Fruit fly (Drosophila melanogaster) whole organism, embryonic: Measurements from ENCODE around the gene CG11698.

Experiments
- Bteb2 ChIP-seq: fragments of 200-800 bp; sonication (Bioruptor generic); optimal IDR thresholded peaks from 2 replicates; lab custom pipeline; 2016; ENCODE audit warnings: missing biosample characterization, missing genetic modification characterization
- C15 ChIP-seq: fragments of 200-800 bp; sonication (Bioruptor generic); IDR thresholded peaks from 3 replicates; pipeline ENCODE4 v1.3.6; 2022; ENCODE audit warnings: missing biosample characterization, missing genetic modification characterization
- CG10209 ChIP-seq: fragments of 200-800 bp; sonication (Bioruptor generic); optimal IDR thresholded peaks from 3 replicates; lab custom pipeline; 2017; ENCODE audit warnings: missing biosample characterization, mild to moderate bottlenecking, missing genetic modification characterization, missing genetic modification reagents
- CG10654 ChIP-seq: fragments of 200-800 bp; sonication (Bioruptor generic); optimal IDR thresholded peaks from 2 replicates; lab custom pipeline; 2016; ENCODE audit warnings: missing biosample characterization, missing genetic modification characterization
- CG11560 ChIP-seq: fragments of 200-800 bp; sonication (Bioruptor generic); IDR thresholded peaks from 3 replicates; pipeline ENCODE4 v1.3.6; 2022; ENCODE audit warnings: missing biosample characterization, missing genetic modification characterization
- CG14710 ChIP-seq: fragments of 200-800 bp; sonication (Bioruptor generic); optimal IDR thresholded peaks from 3 replicates; lab custom pipeline; 2019; ENCODE audit warnings: missing biosample characterization, mild to moderate bottlenecking, missing genetic modification characterization, moderate library complexity
- CG17359 ChIP-seq: fragments of 200-800 bp; sonication (Bioruptor generic); optimal IDR thresholded peaks from 3 replicates; lab custom pipeline; 2018; ENCODE audit warnings: missing biosample characterization, mild to moderate bottlenecking, missing genetic modification characterization, moderate library complexity
- CG17385 ChIP-seq: fragments of 200-800 bp; sonication (Bioruptor generic); optimal IDR thresholded peaks from 3 replicates; lab custom pipeline; 2018; ENCODE audit warnings: missing biosample characterization, mild to moderate bottlenecking, missing genetic modification characterization
- CG18011 ChIP-seq: fragments of 200-800 bp; sonication (Bioruptor generic); optimal IDR thresholded peaks from 2 replicates; lab custom pipeline; 2017; ENCODE audit warnings: missing biosample characterization, missing genetic modification characterization, mild to moderate bottlenecking, moderate library complexity, missing genotype
- CG18262 ChIP-seq: fragments of 200-800 bp; optimal IDR thresholded peaks from 3 replicates; lab custom pipeline; 2019; ENCODE audit warnings: missing biosample characterization, mild to moderate bottlenecking, missing genetic modification characterization, moderate library complexity
- CG2129 ChIP-seq: fragments of 200-800 bp; sonication (Bioruptor generic); IDR thresholded peaks from 2 replicates; pipeline ENCODE4 v1.3.6; 2022; ENCODE audit warnings: missing biosample characterization, missing genetic modification characterization; ENCODE audit not compliant: partially characterized antibody
- CG4282 ChIP-seq: fragments of 200-800 bp; sonication (Bioruptor generic); optimal IDR thresholded peaks from 2 replicates; lab custom pipeline; 2016; ENCODE audit warnings: missing biosample characterization, missing genetic modification characterization
- CG4328 ChIP-seq: fragments of 200-800 bp; sonication (Bioruptor generic); optimal IDR thresholded peaks from 3 replicates; lab custom pipeline; 2017; ENCODE audit warnings: missing biosample characterization, missing genetic modification reagents, missing genetic modification characterization
- CG6683 ChIP-seq: fragments of 200-800 bp; sonication (Bioruptor generic); optimal IDR thresholded peaks from 2 replicates; lab custom pipeline; 2017; ENCODE audit warnings: missing biosample characterization, mild to moderate bottlenecking, missing genetic modification characterization, missing genetic modification reagents
- CG6854 ChIP-seq: fragments of 200-800 bp; sonication (Bioruptor generic); optimal IDR thresholded peaks from 3 replicates; lab custom pipeline; 2017; ENCODE audit warnings: missing biosample characterization, mild to moderate bottlenecking, missing genetic modification characterization
- CG7271 ChIP-seq: fragments of 200-800 bp; sonication (Bioruptor generic); optimal IDR thresholded peaks from 2 replicates; lab custom pipeline; 2018; ENCODE audit warnings: missing biosample characterization, mild to moderate bottlenecking, missing genetic modification characterization, moderate library complexity
- CG7963 ChIP-seq: fragments of 200-800 bp; sonication (Bioruptor generic); IDR thresholded peaks from 3 replicates; pipeline ENCODE4 v1.3.6; 2022; ENCODE audit warnings: missing biosample characterization, missing genetic modification characterization; ENCODE audit not compliant: partially characterized antibody
- CG8290 ChIP-seq, 3 experiments: fragments of 200-800 bp; sonication (Bioruptor generic); optimal IDR thresholded peaks; 2 replicates each; lab custom pipeline; 2016 to 2019; ENCODE audit warnings: missing biosample characterization in 3 of 3, missing genetic modification characterization in 3 of 3, mild to moderate bottlenecking in 2 of 3, moderate library complexity in 1 of 3
- CG8359 ChIP-seq: fragments of 200-800 bp; sonication (Bioruptor generic); optimal IDR thresholded peaks from 2 replicates; lab custom pipeline; 2017; ENCODE audit warnings: missing biosample characterization, mild to moderate bottlenecking, missing genetic modification characterization, borderline replicate concordance
- CG8478 ChIP-seq: fragments of >200 bp; optimal IDR thresholded peaks from 2 replicates; lab custom pipeline; 2018
- CoRest ChIP-seq: fragments of 200-800 bp; sonication (Bioruptor generic); optimal IDR thresholded peaks from 3 replicates; lab custom pipeline; 2018; ENCODE audit warnings: missing biosample characterization, mild to moderate bottlenecking, missing genetic modification characterization, moderate library complexity
- Fer3 ChIP-seq: fragments of 200-800 bp; sonication (Bioruptor generic); optimal IDR thresholded peaks from 2 replicates; lab custom pipeline; 2018; ENCODE audit warnings: missing biosample characterization, mild to moderate bottlenecking, missing genetic modification characterization, moderate library complexity
- Hr39 ChIP-seq: fragments of >200 bp; optimal IDR thresholded peaks from 2 replicates; lab custom pipeline; 2017
- Hsf ChIP-seq: fragments of 200-800 bp; sonication (Bioruptor generic); optimal IDR thresholded peaks from 3 replicates; lab custom pipeline; 2016; ENCODE audit warnings: missing biosample characterization, missing genetic modification characterization
- Lhr ChIP-seq: fragments of 200-800 bp; sonication (Bioruptor generic); optimal IDR thresholded peaks from 3 replicates; lab custom pipeline; 2017; ENCODE audit warnings: mild to moderate bottlenecking, missing biosample characterization, missing genetic modification reagents, missing genetic modification characterization
- MBD-R2 ChIP-seq: fragments of 200-800 bp; sonication (Bioruptor generic); IDR thresholded peaks from 2 replicates; pipeline ENCODE4 v1.3.6; 2022; ENCODE audit warnings: missing biosample characterization, missing genetic modification characterization
- Mad ChIP-seq: fragments of 200-800 bp; sonication (Bioruptor generic); optimal IDR thresholded peaks from 2 replicates; lab custom pipeline; 2016; ENCODE audit warnings: missing biosample characterization, missing genetic modification characterization
- Myb ChIP-seq: fragments of 200-800 bp; sonication (Bioruptor generic); optimal IDR thresholded peaks from 2 replicates; lab custom pipeline; 2016; ENCODE audit warnings: missing biosample characterization, missing genetic modification characterization
- Rx ChIP-seq: fragments of 200-800 bp; sonication (Bioruptor generic); IDR thresholded peaks from 2 replicates; pipeline ENCODE4 v1.3.6; 2022; ENCODE audit warnings: missing biosample characterization, missing genetic modification characterization
- Taf1 ChIP-seq: fragments of 200-800 bp; sonication (Bioruptor generic); IDR thresholded peaks from 2 replicates; pipeline ENCODE4 v1.3.6; 2022; ENCODE audit warnings: missing biosample characterization, missing genetic modification characterization
- Trl ChIP-seq, 3 experiments: fragments of >200 bp in 2 of 3; fragments of 200-800 bp in 1 of 3; sonication (Bioruptor generic) in 1 of 3; optimal IDR thresholded peaks; 2 replicates in 1 of 3; 3 replicates in 2 of 3; lab custom pipeline; 2016 to 2017; ENCODE audit warnings: missing biosample characterization in 1 of 3, missing genetic modification characterization in 1 of 3
- amos ChIP-seq: fragments of 200-800 bp; sonication (Bioruptor generic); IDR thresholded peaks from 2 replicates; pipeline ENCODE4 v1.3.6; 2022; ENCODE audit warnings: missing biosample characterization, missing genetic modification characterization; ENCODE audit not compliant: partially characterized antibody
- croc ChIP-seq: fragments of 200-800 bp; sonication (Bioruptor generic); conservative IDR thresholded peaks from 3 replicates; pipeline ENCODE4 v1.3.6; 2022; ENCODE audit warnings: missing biosample characterization, missing genetic modification characterization
- ems ChIP-seq: fragments of 200-800 bp; sonication (Bioruptor generic); optimal IDR thresholded peaks from 3 replicates; lab custom pipeline; 2016; ENCODE audit warnings: missing biosample characterization, missing genetic modification characterization
- exex ChIP-seq: fragments of 200-800 bp; sonication (Bioruptor generic); optimal IDR thresholded peaks from 4 replicates; lab custom pipeline; 2018; ENCODE audit warnings: missing biosample characterization, mild to moderate bottlenecking, missing genetic modification characterization, moderate library complexity
- gcm ChIP-seq: fragments of 200-800 bp; sonication (Bioruptor generic); optimal IDR thresholded peaks from 2 replicates; lab custom pipeline; 2019; ENCODE audit warnings: missing biosample characterization, mild to moderate bottlenecking, missing genetic modification characterization, moderate library complexity
- knrl ChIP-seq: fragments of 200-800 bp; sonication (Bioruptor generic); IDR thresholded peaks from 3 replicates; pipeline ENCODE4 v1.3.6; 2022; ENCODE audit warnings: missing biosample characterization, missing genetic modification characterization; ENCODE audit not compliant: partially characterized antibody
- luna ChIP-seq: fragments of 200-800 bp; sonication (Bioruptor generic); optimal IDR thresholded peaks from 2 replicates; lab custom pipeline; 2016; ENCODE audit warnings: missing biosample characterization, missing genetic modification characterization
- pb ChIP-seq: fragments of 200-800 bp; sonication (Bioruptor generic); optimal IDR thresholded peaks from 3 replicates; lab custom pipeline; 2016; ENCODE audit warnings: missing biosample characterization, missing genetic modification characterization
- pho ChIP-seq: fragments of 200-800 bp; sonication (Bioruptor generic); optimal IDR thresholded peaks from 2 replicates; lab custom pipeline; 2016; ENCODE audit warnings: missing biosample characterization, missing genetic modification characterization
- phol ChIP-seq: fragments of 200-800 bp; sonication (Bioruptor generic); optimal IDR thresholded peaks from 3 replicates; lab custom pipeline; 2018; ENCODE audit warnings: missing biosample characterization, mild to moderate bottlenecking, missing genetic modification characterization, moderate library complexity
- pros ChIP-seq: fragments of 200-800 bp; sonication (Bioruptor generic); optimal IDR thresholded peaks from 3 replicates; lab custom pipeline; 2019; ENCODE audit warnings: missing biosample characterization, mild to moderate bottlenecking, missing genetic modification characterization, moderate library complexity
- pzg ChIP-seq: fragments of 200-800 bp; sonication (Bioruptor generic); optimal IDR thresholded peaks from 3 replicates; lab custom pipeline; 2018; ENCODE audit warnings: missing biosample characterization, mild to moderate bottlenecking, missing genetic modification characterization, moderate library complexity
- ro ChIP-seq: fragments of 200-800 bp; sonication (Bioruptor generic); IDR thresholded peaks from 2 replicates; pipeline ENCODE4 v1.3.6; 2022; ENCODE audit warnings: missing biosample characterization, missing genetic modification characterization
- row ChIP-seq: fragments of 200-800 bp; sonication (Bioruptor generic); IDR thresholded peaks from 3 replicates; pipeline ENCODE4 v1.3.6; 2022; ENCODE audit warnings: missing biosample characterization, missing genetic modification characterization
- sob ChIP-seq: fragments of 200-800 bp; sonication (Bioruptor generic); IDR thresholded peaks from 2 replicates; pipeline ENCODE4 v1.3.6; 2022; ENCODE audit warnings: missing biosample characterization, missing genetic modification characterization
- tna ChIP-seq: fragments of 200-800 bp; sonication (Bioruptor generic); IDR thresholded peaks from 2 replicates; pipeline ENCODE4 v1.3.6; 2022; ENCODE audit warnings: missing biosample characterization, missing genetic modification characterization; ENCODE audit not compliant: partially characterized antibody
- zen ChIP-seq: fragments of 200-800 bp; sonication (Bioruptor generic); optimal IDR thresholded peaks from 3 replicates; lab custom pipeline; 2018; ENCODE audit warnings: missing biosample characterization, mild to moderate bottlenecking, missing genetic modification characterization, moderate library complexity
- zf30C ChIP-seq: fragments of 200-800 bp; sonication (Bioruptor generic); optimal IDR thresholded peaks from 3 replicates; lab custom pipeline; 2018; ENCODE audit warnings: missing biosample characterization, mild to moderate bottlenecking, missing genetic modification characterization

The CG11698 gene

DNA sequence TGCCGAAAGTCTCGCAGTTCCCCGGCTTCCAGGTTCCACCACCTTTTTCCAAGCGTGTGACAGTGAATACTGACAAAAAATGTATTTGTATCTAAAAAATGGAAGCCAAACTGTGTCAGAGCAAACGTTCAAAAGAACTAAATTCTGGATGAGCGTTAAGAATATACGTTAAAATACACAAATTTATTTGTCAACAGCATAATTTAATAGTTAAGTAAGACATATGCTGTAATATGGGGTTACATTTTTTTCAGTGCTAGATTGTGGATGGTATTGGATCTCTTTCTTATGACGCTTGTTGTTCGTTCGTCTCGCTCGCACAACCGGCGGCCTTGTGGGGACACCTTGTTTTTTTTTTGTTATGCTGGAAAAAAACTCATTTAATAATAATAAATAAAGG, 43.6 kb downstream of the CG11698 start (continued):
- TF ChIP-seq Bteb2 (GFP tag; lab: Kevin White, UChicago) (peak; percentile 95), Fer3 (tag; lab: Kevin White, UChicago) (peak; percentile 97), Trl (optimal IDR thresholded peaks at IDR 0.05; lab: Kevin White, UChicago) (no peak), Trl (GFP tag; optimal IDR thresholded peaks at IDR 0.05; lab: Kevin White, UChicago) (peak; percentile 97), CG4328 (GFP tag; lab: Kevin White, UChicago) (peak; percentile 68), CG18262 (tag; lab: Kevin White, UChicago) (peak; percentile 86), zf30C (GFP tag; lab: Kevin White, UChicago) (peak; percentile 90), CG8478 (lab: Kevin White, UChicago) (no peak), CG10654 (peak; percentile 93), gcm (peak; percentile 83), Rx (GFP tag; lab: Robert Waterston, UW) (peak; percentile 87), CG7963 (GFP tag; lab: Robert Waterston, UW) (no peak), tna (GFP tag; lab: Robert Waterston, UW) (no peak), phol (tag; lab: Kevin White, UChicago) (peak; percentile 91), CG7271 (tag; lab: Kevin White, UChicago) (peak; percentile 37), ro (peak; percentile 80), zen (peak; percentile 86), CG8359 (GFP tag; lab: Kevin White, UChicago) (peak; percentile 51), croc (peak; percentile 80), Mad (GFP tag; lab: Kevin White, UChicago) (peak; percentile 86), pros (GFP tag; lab: Kevin White, UChicago) (peak; percentile 44), CG4282 (GFP tag; lab: Kevin White, UChicago) (peak; percentile 89), Taf1 (GFP tag; lab: Robert Waterston, UW) (peak; percentile 94), knrl (GFP tag; lab: Robert Waterston, UW) (no peak), exex (tag; lab: Kevin White, UChicago) (peak; percentile 85), Lhr (GFP tag; lab: Kevin White, UChicago) (peak; percentile 9), luna (peak; percentile 95), CG6854 (GFP tag; lab: Kevin White, UChicago) (peak; percentile 93), CoRest (tag; lab: Kevin White, UChicago) (peak; percentile 92), Hr39 (no peak), pb (peak; percentile 96), pho (GFP tag; lab: Kevin White, UChicago) (peak; percentile 98)

DNA sequence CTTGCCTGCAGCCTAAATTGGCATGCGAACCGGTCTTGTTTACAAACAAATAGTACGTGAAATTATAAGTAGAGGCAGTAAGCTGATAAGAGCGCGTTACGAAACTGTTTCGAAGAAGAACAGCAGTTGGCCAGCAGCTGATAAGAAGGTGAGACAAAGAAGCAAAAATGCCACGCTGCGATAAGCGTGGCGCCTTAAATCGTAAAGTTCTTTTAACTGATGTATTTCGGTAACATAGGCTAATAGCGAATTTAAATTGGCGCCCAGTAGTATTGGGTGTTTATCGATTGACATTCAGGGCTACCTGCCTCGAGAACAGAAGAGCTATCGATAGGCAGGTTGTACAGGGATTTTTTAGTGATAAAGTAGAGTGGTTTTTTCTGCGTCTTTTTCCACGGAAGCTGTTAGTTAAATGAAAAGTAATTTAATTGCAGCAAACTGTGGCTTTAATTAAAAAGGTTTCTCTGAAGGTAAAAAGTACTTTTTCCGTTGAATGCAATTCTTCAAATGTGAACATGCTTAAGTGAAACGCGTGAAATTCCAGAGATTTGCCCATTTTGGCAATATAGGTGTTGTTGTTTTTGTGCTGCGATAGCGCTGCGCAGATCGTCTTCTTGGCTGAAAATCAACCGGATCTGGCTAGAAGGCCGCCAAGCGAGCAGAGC, 44.8 kb downstream of the CG11698 start, which contains the start of gene stck:
stck (plus strand) TSS at position 353 of the 665 bp plus-strand sequence.
- no peak for TF ChIP-seq CG6683 (GFP tag; lab: Kevin White, UChicago)
- TF ChIP-seq ems (GFP tag; lab: Kevin White, UChicago): no peak
- TF ChIP-seq Myb (GFP tag; lab: Kevin White, UChicago): peak; percentile 25
- TF ChIP-seq Hsf (GFP tag; lab: Kevin White, UChicago): no peak
- peak; percentile 32 for TF ChIP-seq phol (tag; lab: Kevin White, UChicago)
- no peak for TF ChIP-seq CG17359
- no peak for TF ChIP-seq C15 (GFP tag; lab: Robert Waterston, UW)
- peak; percentile 36 for TF ChIP-seq CG17385 (GFP tag; lab: Kevin White, UChicago)
- TF ChIP-seq row (GFP tag; lab: Robert Waterston, UW): peak; percentile 54; the same call in 2 of the 3 replicates
- TF ChIP-seq sob (GFP tag; lab: Robert Waterston, UW): peak; percentile 40; the same call in 1 of the 2 replicates
- no peak for TF ChIP-seq CG11560 (tag; lab: Robert Waterston, UW)
- TF ChIP-seq pzg (GFP tag; lab: Kevin White, UChicago): peak; percentile 90
- TF ChIP-seq CG14710 (tag; lab: Kevin White, UChicago): peak; percentile 35
- peak; percentile 44 for TF ChIP-seq CoRest (tag; lab: Kevin White, UChicago)
- 0 out of 2 replicates have a peak, but pooled peaks have one; percentile 19 for TF ChIP-seq MBD-R2 (GFP tag; lab: Robert Waterston, UW)
- peak; percentile 24; the same call in 1 of the 2 replicates for TF ChIP-seq CG2129 (GFP tag; lab: Robert Waterston, UW)
- no peak for TF ChIP-seq CG10209
- no peak for TF ChIP-seq CG8290 (GFP tag; optimal IDR thresholded peaks at IDR 0.05; lab: Kevin White, UChicago)
- TF ChIP-seq CG8290 (tag; optimal IDR thresholded peaks at IDR 0.05; lab: Kevin White, UChicago): peak in 1 of 2 experiments; percentile 27
- peak; percentile 71; the same call in 1 of the 2 replicates for TF ChIP-seq amos (GFP tag; lab: Robert Waterston, UW)
- TF ChIP-seq CG18011 (GFP tag; lab: Kevin White, UChicago): no peak
